Worm (Caenorhabditis elegans) whole organism, young adult: Measurements from ENCODE around the gene K05F6.10.
"Not testable (repeated sequence)": the region's sequence is repeated elsewhere in the genome, so short reads cannot be mapped to it uniquely, and the experiment has no call there.

Experiments used
- C17E4.6 ChIP-seq: fragments of 200-800 bp; sonication (Bioruptor generic); IDR thresholded peaks from 2 replicates; pipeline ENCODE4 v1.3.6; 2022; ENCODE audit warnings: missing genetic modification reagents, missing genetic modification characterization, missing compliant biosample characterization
- F10E7.11 ChIP-seq: sonication (generic microtip); optimal IDR thresholded peaks from 2 replicates; lab custom pipeline; 2017; ENCODE audit warnings: mild to moderate bottlenecking, missing genetic modification characterization, moderate library complexity, missing compliant biosample characterization
- F33H1.4 ChIP-seq: fragments of 200-800 bp; sonication (Bioruptor generic); IDR thresholded peaks from 2 replicates; pipeline ENCODE4 v1.3.6; 2022; ENCODE audit warnings: missing genetic modification reagents, missing genetic modification characterization, missing compliant biosample characterization
- F49E8.2 ChIP-seq: sonication (generic microtip); optimal IDR thresholded peaks from 3 replicates; lab custom pipeline; 2017; ENCODE audit warnings: missing genetic modification characterization, mild to moderate bottlenecking, missing compliant biosample characterization, antibody characterized with exemption, moderate library complexity; ENCODE audit not compliant: insufficient read depth
- F57A8.1 ChIP-seq: fragments of 200-800 bp; sonication (Bioruptor generic); optimal IDR thresholded peaks from 2 replicates; lab custom pipeline; 2018; ENCODE audit warnings: mild to moderate bottlenecking, missing genetic modification characterization, moderate library complexity, missing compliant biosample characterization
- T26A5.8 ChIP-seq: sonication (generic microtip); optimal IDR thresholded peaks from 2 replicates; lab custom pipeline; 2016; ENCODE audit warnings: missing genetic modification characterization, missing compliant biosample characterization
- Y56A3A.18 ChIP-seq: fragments of 200-800 bp; sonication (Bioruptor generic); IDR thresholded peaks from 2 replicates; pipeline ENCODE4 v1.3.6; 2022; ENCODE audit warnings: missing genetic modification reagents, missing genetic modification characterization, missing compliant biosample characterization
- Y67H2A.10 ChIP-seq: fragments of 200-800 bp; sonication (Bioruptor generic); conservative IDR thresholded peaks from 2 replicates; pipeline ENCODE4 v1.3.6; 2022; ENCODE audit warnings: missing genetic modification reagents, missing genetic modification characterization, missing compliant biosample characterization
- ZK185.1 ChIP-seq: sonication (generic microtip); optimal IDR thresholded peaks from 2 replicates; lab custom pipeline; 2016; ENCODE audit warnings: mild to moderate bottlenecking, missing genetic modification characterization, missing compliant biosample characterization; ENCODE audit not compliant: poor library complexity, severe bottlenecking
- akir-1 ChIP-seq: fragments of 200-800 bp; sonication (Bioruptor generic); optimal IDR thresholded peaks from 2 replicates; lab custom pipeline; 2018; ENCODE audit warnings: mild to moderate bottlenecking, missing genetic modification characterization, moderate library complexity, missing compliant biosample characterization
- aptf-2 ChIP-seq: fragments of 200-800 bp; sonication (Bioruptor generic); conservative IDR thresholded peaks from 2 replicates; pipeline ENCODE4 v1.3.6; 2022; ENCODE audit warnings: missing genetic modification reagents, missing genetic modification characterization, missing compliant biosample characterization
- athp-1 ChIP-seq: sonication (generic microtip); optimal IDR thresholded peaks from 2 replicates; lab custom pipeline; 2017; ENCODE audit warnings: mild to moderate bottlenecking, missing genetic modification characterization, missing compliant biosample characterization
- bed-1 ChIP-seq: fragments of 200-800 bp; sonication (Bioruptor generic); IDR thresholded peaks from 2 replicates; pipeline ENCODE4 v1.3.6; 2022; ENCODE audit warnings: missing genetic modification reagents, missing genetic modification characterization, missing compliant biosample characterization
- cebp-1 ChIP-seq, 2 experiments: fragments of 200-800 bp in 1 of 2; sonication (Bioruptor generic) in 1 of 2; sonication (generic microtip) in 1 of 2; IDR thresholded peaks in 1 of 2; optimal IDR thresholded peaks in 1 of 2; 2 replicates each; pipeline versions ENCODE4 v1.3.6 to Lab custom; 2017 to 2022; ENCODE audit warnings: missing compliant biosample characterization in 2 of 2, missing genetic modification characterization in 2 of 2, mild to moderate bottlenecking in 1 of 2, missing genetic modification reagents in 1 of 2, moderate library complexity in 1 of 2
- ceh-58 ChIP-seq: fragments of 200-800 bp; sonication (Bioruptor generic); IDR thresholded peaks from 2 replicates; pipeline ENCODE4 v1.3.6; 2022; ENCODE audit warnings: missing genetic modification characterization, missing compliant biosample characterization
- ceh-79 ChIP-seq: sonication (generic microtip); optimal IDR thresholded peaks from 2 replicates; lab custom pipeline; 2017; ENCODE audit warnings: mild to moderate bottlenecking, missing genetic modification characterization, missing compliant biosample characterization
- chd-7 ChIP-seq: sonication (generic microtip); optimal IDR thresholded peaks from 2 replicates; lab custom pipeline; 2016; ENCODE audit warnings: mild to moderate bottlenecking, missing genetic modification characterization, moderate library complexity, missing compliant biosample characterization
- ekl-4 ChIP-seq: fragments of 200-800 bp; sonication (Bioruptor generic); IDR thresholded peaks from 2 replicates; pipeline ENCODE4 v1.3.6; 2022; ENCODE audit warnings: missing genetic modification reagents, missing genetic modification characterization, missing compliant biosample characterization
- ets-4 ChIP-seq: fragments of 200-800 bp; sonication (Bioruptor generic); optimal IDR thresholded peaks from 2 replicates; lab custom pipeline; 2018; ENCODE audit warnings: mild to moderate bottlenecking, missing genetic modification characterization, missing compliant biosample characterization
- him-1 ChIP-seq: sonication (generic microtip); optimal IDR thresholded peaks from 2 replicates; lab custom pipeline; 2016; ENCODE audit warnings: missing genotype, missing genetic modification reagents, missing genetic modification characterization, missing compliant biosample characterization
- hlh-12 ChIP-seq: sonication (generic microtip); optimal IDR thresholded peaks from 2 replicates; lab custom pipeline; 2016; ENCODE audit warnings: missing genetic modification characterization, missing compliant biosample characterization
- hmg-20 ChIP-seq: fragments of 200-800 bp; sonication (Bioruptor generic); IDR thresholded peaks from 2 replicates; pipeline ENCODE4 v1.3.6; 2022; ENCODE audit warnings: missing genetic modification reagents, missing genetic modification characterization, missing compliant biosample characterization
- lag-1 ChIP-seq: fragments of 200-800 bp; sonication (Bioruptor generic); IDR thresholded peaks from 2 replicates; pipeline ENCODE4 v1.3.6; 2022; ENCODE audit warnings: missing genetic modification reagents, missing genetic modification characterization, missing compliant biosample characterization
- let-607 ChIP-seq, 2 experiments: fragments of 200-800 bp in 1 of 2; sonication (Bioruptor generic) in 1 of 2; sonication (generic microtip) in 1 of 2; optimal IDR thresholded peaks; 2 replicates each; lab custom pipeline; 2016 to 2018; ENCODE audit warnings: mild to moderate bottlenecking in 2 of 2, missing compliant biosample characterization in 2 of 2, missing genetic modification characterization in 2 of 2, moderate library complexity in 2 of 2, missing genotype in 1 of 2
- lin-35 ChIP-seq, 3 experiments: fragments of 150-350 bp in 2 of 3; sonication (generic microtip) in 1 of 3; optimal IDR thresholded peaks; 2 replicates each; lab custom pipeline; 2014 to 2018; ENCODE audit warnings: missing biosample characterization in 3 of 3, missing genetic modification characterization in 3 of 3, missing genetic modification reagents in 3 of 3
- lin-54 ChIP-seq: fragments of 200-800 bp; sonication (Bioruptor generic); optimal IDR thresholded peaks from 2 replicates; lab custom pipeline; 2018; ENCODE audit warnings: mild to moderate bottlenecking, missing genetic modification characterization, missing compliant biosample characterization
- lir-1 ChIP-seq: fragments of 200-800 bp; sonication (Bioruptor generic); conservative IDR thresholded peaks from 2 replicates; pipeline ENCODE4 v1.3.6; 2022; ENCODE audit warnings: missing genetic modification reagents, missing genetic modification characterization, missing compliant biosample characterization
- lsy-27 ChIP-seq: sonication (generic microtip); optimal IDR thresholded peaks from 2 replicates; lab custom pipeline; 2017; ENCODE audit warnings: missing genetic modification characterization, mild to moderate bottlenecking, missing compliant biosample characterization, antibody characterized with exemption, missing genotype, borderline replicate concordance; ENCODE audit not compliant: insufficient read depth
- madf-10 ChIP-seq: sonication (generic microtip); optimal IDR thresholded peaks from 2 replicates; lab custom pipeline; 2016; ENCODE audit warnings: mild to moderate bottlenecking, missing genetic modification characterization, missing compliant biosample characterization
- madf-3 ChIP-seq: fragments of 200-800 bp; sonication (Bioruptor generic); IDR thresholded peaks from 2 replicates; pipeline ENCODE4 v1.3.6; 2022; ENCODE audit warnings: missing genetic modification reagents, missing genetic modification characterization, missing compliant biosample characterization
- mcd-1 ChIP-seq: fragments of 200-800 bp; sonication (Bioruptor generic); IDR thresholded peaks from 2 replicates; pipeline ENCODE4 v1.3.6; 2022; ENCODE audit warnings: missing genetic modification reagents, missing genetic modification characterization, missing compliant biosample characterization
- mel-28 ChIP-seq: sonication (generic microtip); optimal IDR thresholded peaks from 2 replicates; lab custom pipeline; 2016; ENCODE audit warnings: borderline replicate concordance, mild to moderate bottlenecking, missing genetic modification characterization, missing compliant biosample characterization
- nfya-1 ChIP-seq: sonication (generic microtip); optimal IDR thresholded peaks from 2 replicates; lab custom pipeline; 2017; ENCODE audit warnings: antibody characterized with exemption, missing compliant biosample characterization, missing genetic modification characterization, borderline replicate concordance; ENCODE audit not compliant: insufficient read depth
- nhr-179 ChIP-seq: sonication (generic microtip); optimal IDR thresholded peaks from 2 replicates; lab custom pipeline; 2016; ENCODE audit warnings: mild to moderate bottlenecking, missing genetic modification characterization, missing compliant biosample characterization
- nhr-27 ChIP-seq: fragments of 200-800 bp; sonication (Bioruptor generic); optimal IDR thresholded peaks from 2 replicates; lab custom pipeline; 2018; ENCODE audit warnings: mild to moderate bottlenecking, missing genetic modification characterization, moderate library complexity, missing compliant biosample characterization
- sea-2 ChIP-seq: fragments of 200-800 bp; sonication (Bioruptor generic); IDR thresholded peaks from 2 replicates; pipeline ENCODE4 v1.3.6; 2022; ENCODE audit warnings: missing genetic modification characterization, missing compliant biosample characterization
- snpc-1.1 ChIP-seq: sonication (generic microtip); optimal IDR thresholded peaks from 2 replicates; lab custom pipeline; 2017; ENCODE audit warnings: missing genetic modification characterization, mild to moderate bottlenecking, missing compliant biosample characterization, antibody characterized with exemption, moderate library complexity, missing genotype, missing genetic modification reagents; ENCODE audit not compliant: insufficient read depth
- tlf-1 ChIP-seq: fragments of 200-800 bp; sonication (Bioruptor generic); optimal IDR thresholded peaks from 2 replicates; lab custom pipeline; 2018; ENCODE audit warnings: mild to moderate bottlenecking, missing genetic modification characterization, missing compliant biosample characterization
- unc-130 ChIP-seq: sonication (generic microtip); optimal IDR thresholded peaks from 2 replicates; lab custom pipeline; 2016; ENCODE audit warnings: missing genetic modification reagents, missing genetic modification characterization, missing compliant biosample characterization
- zfh-2 ChIP-seq: fragments of 200-800 bp; sonication (Bioruptor generic); conservative IDR thresholded peaks from 2 replicates; pipeline ENCODE4 v1.3.6; 2022; ENCODE audit warnings: missing genetic modification reagents, missing genetic modification characterization, missing compliant biosample characterization
- zim-3 ChIP-seq: sonication (generic microtip); optimal IDR thresholded peaks from 2 replicates; lab custom pipeline; 2017; ENCODE audit warnings: mild to moderate bottlenecking, missing genetic modification characterization, moderate library complexity, missing compliant biosample characterization

Gene K05F6.10

ce11 chrII:1550501-1550900, 25.4 kb downstream of the K05F6.10 start, which contains the start of the genes fbxb-52 and fbxb-51 (continued):
- TF ChIP-seq F10E7.11 (tag; lab: Kevin White, UChicago) (no peak), nhr-179 (no peak), hlh-12 (no peak), zim-3 (no peak)

DNA sequence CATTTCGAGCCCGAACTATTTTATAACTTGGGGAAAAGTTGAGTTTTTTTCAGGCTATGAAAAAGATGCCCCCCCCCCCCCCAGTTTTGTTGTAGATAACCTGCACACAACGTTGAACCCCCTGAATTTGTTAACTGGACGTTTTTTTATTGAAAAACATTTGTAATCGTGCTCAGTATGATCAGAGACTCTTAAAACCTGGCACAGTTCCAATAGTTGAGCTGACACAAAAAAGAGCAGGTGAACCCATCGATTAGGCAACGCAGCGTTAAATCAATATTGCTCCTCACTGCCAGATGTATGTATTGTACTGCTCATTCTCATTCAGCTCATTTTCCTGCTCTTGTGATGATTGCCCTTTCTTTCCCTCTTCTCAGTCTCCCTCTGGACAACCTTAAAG, 30.3 kb downstream of the K05F6.10 start, which contains the start of gene K05F6.12:
Gene K05F6.12 (plus strand): TSS at position 301 of the 400 bp plus-strand sequence.
- TF ChIP-seq athp-1 (tag; lab: Kevin White, UChicago) (no peak), tlf-1 (GFP tag; lab: Kevin White, UChicago) (no peak), snpc-1.1 (tag; lab: Kevin White, UChicago) (no peak), let-607 (tag; optimal IDR thresholded peaks at IDR 0.05; lab: Kevin White, UChicago) (no peak), F57A8.1 (no peak), F33H1.4 (GFP tag; lab: Robert Waterston, UW) (no peak), ZK185.1 (tag; lab: Kevin White, UChicago) (no peak), him-1 (tag; lab: Kevin White, UChicago) (no peak), unc-130 (GFP tag; lab: Kevin White, UChicago) (no peak), ceh-58 (GFP tag; lab: Robert Waterston, UW) (no peak), Y67H2A.10 (GFP tag; lab: Robert Waterston, UW) (no peak), akir-1 (GFP tag; lab: Kevin White, UChicago) (no peak), zfh-2 (GFP tag; lab: Robert Waterston, UW) (no peak), lir-1 (GFP tag; lab: Robert Waterston, UW) (no peak), lsy-27 (tag; lab: Kevin White, UChicago) (no peak), nhr-27 (tag; lab: Kevin White, UChicago) (no peak), chd-7 (tag; lab: Kevin White, UChicago) (no peak), hmg-20 (GFP tag; lab: Robert Waterston, UW) (no peak), cebp-1 (GFP tag; IDR thresholded peaks at IDR 0.05; lab: Robert Waterston, UW) (no peak), cebp-1 (tag; optimal IDR thresholded peaks at IDR 0.05; lab: Kevin White, UChicago) (no peak)
- TF ChIP-seq, all 124 proteins: peak for 0

DNA sequence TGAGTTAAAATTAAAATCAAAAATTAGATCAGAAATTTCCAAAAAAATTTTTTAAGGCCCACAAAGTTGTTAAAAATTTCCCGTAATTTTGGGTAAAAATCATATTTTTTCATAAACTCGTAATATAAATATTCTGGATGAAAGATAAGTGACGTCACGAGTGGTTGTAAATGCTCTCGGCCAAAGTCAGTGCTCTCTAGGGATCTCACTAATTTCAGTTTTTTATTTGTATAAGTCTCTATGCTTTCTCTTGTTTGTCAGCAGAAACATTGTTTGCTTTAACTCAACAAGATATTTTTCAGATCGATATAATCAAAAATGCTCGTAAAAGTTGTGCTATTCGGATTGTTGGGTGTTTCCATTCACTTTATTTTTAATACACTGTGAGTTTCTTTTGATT, 32.7 kb downstream of the K05F6.10 start, which contains the start of gene K05F6.4:
Gene K05F6.4 (plus strand): TSS at position 301 of the 400 bp plus-strand sequence.
- TF ChIP-seq Y56A3A.18; madf-10 (tag; lab: Kevin White, UChicago); madf-3 (GFP tag; lab: Robert Waterston, UW): not testable (repeated sequence)

DNA sequence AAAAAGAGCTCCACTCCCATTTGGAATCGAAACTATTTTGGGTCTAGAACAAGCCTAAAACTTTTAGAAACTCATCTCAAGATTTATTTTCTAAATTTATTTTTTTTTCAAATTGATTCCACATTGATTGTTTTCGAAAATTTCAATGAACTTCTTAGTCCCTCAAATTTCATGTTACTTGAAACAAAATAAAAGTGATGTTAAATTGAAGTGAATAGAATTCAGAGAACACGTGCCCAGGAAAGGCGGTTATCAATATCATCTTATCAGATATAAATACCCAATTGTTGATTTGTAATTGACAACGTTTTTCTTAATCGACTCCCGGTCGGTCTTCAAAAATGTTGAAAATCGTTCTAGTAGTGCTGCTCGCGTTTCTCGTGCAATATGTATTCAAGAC, 35.3 kb downstream of the K05F6.10 start, which contains the start of gene poml-4:
Gene poml-4 (plus strand): TSS at position 301 of the 400 bp plus-strand sequence.
- not testable (repeated sequence) for TF ChIP-seq F49E8.2 (tag; lab: Kevin White, UChicago); nfya-1 (tag; lab: Kevin White, UChicago); lin-54 (GFP tag; lab: Kevin White, UChicago)

DNA sequence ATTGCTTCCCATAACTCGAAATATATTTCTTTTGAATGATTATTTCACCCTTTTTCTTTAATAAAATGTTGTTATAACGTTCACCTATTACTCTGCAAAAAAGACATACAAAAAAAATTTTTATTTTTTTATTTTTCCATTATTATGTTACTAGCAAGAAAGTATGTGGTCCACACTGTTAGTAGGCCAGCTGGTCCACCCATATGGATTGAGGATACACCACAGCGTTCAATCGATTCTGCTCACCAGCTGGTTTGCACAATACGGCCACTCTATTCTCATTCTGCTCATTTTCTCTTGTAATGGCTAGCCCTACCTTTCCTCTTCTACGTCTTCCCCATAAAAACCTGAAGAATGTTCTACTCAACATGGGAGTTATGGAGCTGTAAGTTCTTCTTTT, 37.3 kb downstream of the K05F6.10 start, which contains the start of gene fbxb-44:
Gene fbxb-44 (plus strand): TSS at position 301 of the 400 bp plus-strand sequence.
- TF ChIP-seq ekl-4 (GFP tag; lab: Robert Waterston, UW) (no peak), mcd-1 (no peak), akir-1 (GFP tag; lab: Kevin White, UChicago) (no peak), sea-2 (no peak), T26A5.8 (tag; lab: Kevin White, UChicago) (no peak), C17E4.6 (GFP tag; lab: Robert Waterston, UW) (no peak), aptf-2 (GFP tag; lab: Robert Waterston, UW) (no peak), lag-1 (GFP tag; lab: Robert Waterston, UW) (no peak), mel-28 (no peak), ceh-79 (tag; lab: Kevin White, UChicago) (no peak), bed-1 (GFP tag; lab: Robert Waterston, UW) (no peak), ets-4 (GFP tag; lab: Kevin White, UChicago) (no peak), lin-35 (GFP tag; optimal IDR thresholded peaks at IDR 0.05; lab: Kevin White, UChicago) (no peak)
